Worm (Caenorhabditis elegans) whole organism, midembryonic: Measurements from ENCODE around the gene let-268.
A peak's percentile ranks its signal among the peaks of the same experiment; 100 is the strongest.

ENCODE experiments used
- T22C8.4 ChIP-seq: fragments of 200-800 bp; sonication (Bioruptor generic); IDR thresholded peaks from 2 replicates; pipeline ENCODE4 v1.3.6; 2022; ENCODE audit warnings: missing genetic modification characterization, missing compliant biosample characterization
- cog-1 ChIP-seq: sonication (generic microtip); optimal IDR thresholded peaks from 2 replicates; lab custom pipeline; 2016; ENCODE audit warnings: missing genetic modification characterization, missing compliant biosample characterization
- flt-1 ChIP-seq: fragments of 200-800 bp; sonication (Bioruptor generic); IDR thresholded peaks from 2 replicates; pipeline ENCODE4 v1.3.6; 2022; ENCODE audit warnings: missing genetic modification characterization, missing compliant biosample characterization
- klf-2 ChIP-seq: fragments of 200-800 bp; sonication (Bioruptor generic); conservative IDR thresholded peaks from 2 replicates; pipeline ENCODE4 v1.3.6; 2022; ENCODE audit warnings: missing genetic modification reagents, missing genetic modification characterization, missing compliant biosample characterization
- med-1 ChIP-seq: sonication (generic microtip); optimal IDR thresholded peaks from 2 replicates; lab custom pipeline; 2017; ENCODE audit warnings: missing genetic modification characterization, mild to moderate bottlenecking, missing compliant biosample characterization, antibody characterized with exemption, missing genetic modification reagents; ENCODE audit not compliant: insufficient read depth
- ref-1 ChIP-seq: fragments of 200-800 bp; sonication (Bioruptor generic); conservative IDR thresholded peaks from 2 replicates; pipeline ENCODE4 v1.3.6; 2022; ENCODE audit warnings: missing genetic modification reagents, missing genetic modification characterization, missing compliant biosample characterization
- tab-1 ChIP-seq: fragments of 200-800 bp; sonication (Bioruptor generic); IDR thresholded peaks from 2 replicates; pipeline ENCODE4 v1.3.6; 2022; ENCODE audit warnings: missing genetic modification characterization, missing compliant biosample characterization
- ztf-23 ChIP-seq: fragments of 200-800 bp; sonication (Bioruptor generic); IDR thresholded peaks from 2 replicates; pipeline ENCODE4 v1.3.6; 2022; ENCODE audit warnings: missing genetic modification reagents, missing genetic modification characterization, missing compliant biosample characterization
- ztf-29 ChIP-seq: fragments of 200-800 bp; sonication (Bioruptor generic); IDR thresholded peaks from 2 replicates; pipeline ENCODE4 v1.3.6; 2022; ENCODE audit warnings: missing genetic modification reagents, missing genetic modification characterization, missing compliant biosample characterization

Gene let-268

DNA sequence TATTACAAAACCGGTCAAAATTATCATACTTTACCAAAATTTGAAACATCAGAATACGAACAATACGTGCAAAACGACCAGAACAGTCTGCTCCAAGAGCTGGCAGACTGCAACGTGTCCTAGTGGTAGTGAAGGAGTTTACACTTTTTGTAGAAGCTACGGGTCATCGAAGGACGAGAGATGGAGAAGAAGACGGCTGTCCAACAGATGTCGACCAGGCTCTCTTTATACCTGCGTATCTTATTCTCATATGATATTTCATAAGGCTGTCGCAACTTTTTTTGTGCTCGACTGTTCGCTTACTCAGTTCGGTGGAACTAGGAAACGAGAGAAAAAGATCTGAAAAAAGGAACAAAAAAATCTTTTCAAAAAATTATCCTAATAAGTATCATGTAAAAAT lies at the start of gene let-268:
Gene let-268 (minus strand): TSS at position 182 of the 400 bp plus-strand sequence.
- TF ChIP-seq T22C8.4 (GFP tag; lab: Robert Waterston, UW) (no peak), tab-1 (GFP tag; lab: Robert Waterston, UW) (no peak), ref-1 (GFP tag; lab: Robert Waterston, UW) (no peak), cog-1 (no peak), flt-1 (GFP tag; lab: Robert Waterston, UW) (no peak), klf-2 (GFP tag; lab: Robert Waterston, UW) (no peak)

DNA sequence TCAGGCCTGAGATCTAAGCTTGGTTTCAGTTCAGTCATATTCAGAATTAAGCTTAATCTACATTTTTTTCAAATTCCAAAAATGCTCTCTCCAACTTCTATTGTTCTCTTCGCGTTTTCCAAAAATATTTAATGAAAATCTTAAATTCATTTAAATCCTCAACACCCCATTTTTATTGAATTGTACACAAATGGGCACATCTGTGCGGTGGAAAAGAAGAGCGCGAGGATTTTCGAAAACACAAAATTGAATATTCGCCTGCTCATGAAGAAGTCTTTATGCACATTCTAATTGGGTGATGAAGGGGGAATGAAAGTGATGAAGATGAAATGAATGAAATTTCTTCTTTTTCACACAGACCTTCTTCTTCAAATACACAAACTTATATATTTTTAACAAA lies 44.7 kb upstream of the let-268 start:
- TF ChIP-seq tab-1 (GFP tag; lab: Robert Waterston, UW): no peak

ce11 chrII:10075794-10076193 lies 36.0 kb upstream of the let-268 start:
- no peak for TF ChIP-seq T22C8.4 (GFP tag; lab: Robert Waterston, UW)
- TF ChIP-seq flt-1 (GFP tag; lab: Robert Waterston, UW): peak; percentile 46; the same call in 1 of the 2 replicates

DNA sequence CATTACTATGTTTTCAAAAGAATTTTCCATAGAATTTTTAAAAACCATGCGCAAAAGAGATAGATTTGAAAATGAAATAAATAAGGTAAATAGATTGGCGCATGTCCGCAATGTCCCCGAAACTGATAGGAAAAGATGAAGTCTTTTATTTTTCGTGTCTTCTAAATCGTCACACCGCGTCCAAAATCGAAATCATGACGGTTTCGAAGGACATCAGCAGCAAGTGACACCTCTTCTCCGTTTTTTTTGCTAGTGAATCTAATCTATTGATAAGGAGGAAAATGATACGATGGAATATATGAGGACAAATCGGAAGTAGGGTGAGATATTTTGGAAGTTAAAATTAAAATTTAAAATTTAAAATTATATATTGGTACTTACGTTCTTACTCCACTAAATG lies 34.2 kb upstream of the let-268 start:
- TF ChIP-seq flt-1 (GFP tag; lab: Robert Waterston, UW) (no peak), ztf-23 (GFP tag; lab: Robert Waterston, UW) (no peak), ref-1 (GFP tag; lab: Robert Waterston, UW) (no peak), tab-1 (GFP tag; lab: Robert Waterston, UW) (no peak), cog-1 (no peak), klf-2 (GFP tag; lab: Robert Waterston, UW) (no peak), T22C8.4 (GFP tag; lab: Robert Waterston, UW) (no peak), med-1 (GFP tag; lab: Kevin White, UChicago) (no peak), ztf-29 (GFP tag; lab: Robert Waterston, UW) (no peak)

ce11 chrII:10067817-10068216 lies 28.0 kb upstream of the let-268 start, which contains the start of gene die-1:
die-1 (minus strand) TSS chrII:10067917.
- TF ChIP-seq ref-1 (GFP tag; lab: Robert Waterston, UW): no peak
- no peak for TF ChIP-seq ztf-23 (GFP tag; lab: Robert Waterston, UW)
- no peak for TF ChIP-seq T22C8.4 (GFP tag; lab: Robert Waterston, UW)
- TF ChIP-seq flt-1 (GFP tag; lab: Robert Waterston, UW): no peak
- no peak for TF ChIP-seq cog-1
- TF ChIP-seq ztf-29 (GFP tag; lab: Robert Waterston, UW): no peak
- TF ChIP-seq med-1 (GFP tag; lab: Kevin White, UChicago): no peak
- TF ChIP-seq tab-1 (GFP tag; lab: Robert Waterston, UW): no peak
- no peak for TF ChIP-seq klf-2 (GFP tag; lab: Robert Waterston, UW)

DNA sequence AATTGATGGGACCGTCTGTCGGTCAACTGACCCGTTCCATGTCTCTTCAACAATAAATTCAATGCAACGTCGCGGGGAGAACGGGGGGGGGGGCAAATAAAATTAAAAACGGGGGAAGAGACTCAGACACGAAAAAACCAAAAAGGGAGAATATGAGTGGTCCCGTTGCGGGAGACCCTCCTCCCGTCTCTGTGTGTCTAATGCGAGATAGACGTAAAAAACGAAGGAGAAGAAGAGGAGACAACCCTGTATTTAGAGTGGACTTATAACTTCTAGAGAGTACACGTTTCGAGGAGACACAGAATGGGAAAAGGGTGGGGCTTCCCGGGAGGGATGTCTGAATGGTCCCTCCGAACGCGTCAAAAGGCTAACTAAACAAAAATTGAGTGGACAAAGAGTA lies 25.7 kb upstream of the let-268 start:
- no peak for TF ChIP-seq klf-2 (GFP tag; lab: Robert Waterston, UW)
- peak; percentile 41 for TF ChIP-seq cog-1
- TF ChIP-seq tab-1 (GFP tag; lab: Robert Waterston, UW): peak; percentile 36; the same call in 1 of the 2 replicates
- TF ChIP-seq ztf-29 (GFP tag; lab: Robert Waterston, UW): 0 out of 2 replicates have a peak, but pooled peaks have one; percentile 22
- TF ChIP-seq ztf-23 (GFP tag; lab: Robert Waterston, UW): peak; percentile 46; the same call in 1 of the 2 replicates
- TF ChIP-seq flt-1 (GFP tag; lab: Robert Waterston, UW): peak; percentile 69; the same call in 1 of the 2 replicates

- no peak for TF ChIP-seq klf-2 (GFP tag; lab: Robert Waterston, UW)
- no peak for TF ChIP-seq T22C8.4 (GFP tag; lab: Robert Waterston, UW)
- TF ChIP-seq flt-1 (GFP tag; lab: Robert Waterston, UW): no peak
- TF ChIP-seq med-1 (GFP tag; lab: Kevin White, UChicago): no peak
- TF ChIP-seq ref-1 (GFP tag; lab: Robert Waterston, UW): no peak
- TF ChIP-seq tab-1 (GFP tag; lab: Robert Waterston, UW): no peak
- no peak for TF ChIP-seq ztf-29 (GFP tag; lab: Robert Waterston, UW)
- TF ChIP-seq cog-1: no peak
- TF ChIP-seq ztf-23 (GFP tag; lab: Robert Waterston, UW): no peak
These were observed 20.7 kb upstream of the let-268 start, which contains the start of gene stg-1 for ce11 chrII:10060508-10060907. stg-1 (minus strand) TSS chrII:10060660.

ce11 chrII:10056545-10057038 lies 16.8 kb upstream of the let-268 start, which contains the start of gene C18D1.2:
C18D1.2 (plus strand) TSS chrII:10056988.
- no peak for TF ChIP-seq ztf-23 (GFP tag; lab: Robert Waterston, UW)
- no peak for TF ChIP-seq T22C8.4 (GFP tag; lab: Robert Waterston, UW)
- TF ChIP-seq cog-1: no peak
- TF ChIP-seq klf-2 (GFP tag; lab: Robert Waterston, UW): no peak
- no peak for TF ChIP-seq ref-1 (GFP tag; lab: Robert Waterston, UW)
- TF ChIP-seq med-1 (GFP tag; lab: Kevin White, UChicago): no peak
- TF ChIP-seq ztf-29 (GFP tag; lab: Robert Waterston, UW): no peak
- no peak for TF ChIP-seq tab-1 (GFP tag; lab: Robert Waterston, UW)

- no peak for TF ChIP-seq cog-1
- no peak for TF ChIP-seq ref-1 (GFP tag; lab: Robert Waterston, UW)
- TF ChIP-seq T22C8.4 (GFP tag; lab: Robert Waterston, UW): no peak
- TF ChIP-seq flt-1 (GFP tag; lab: Robert Waterston, UW): no peak
- no peak for TF ChIP-seq med-1 (GFP tag; lab: Kevin White, UChicago)
- TF ChIP-seq ztf-23 (GFP tag; lab: Robert Waterston, UW): no peak
- no peak for TF ChIP-seq ztf-29 (GFP tag; lab: Robert Waterston, UW)
- TF ChIP-seq tab-1 (GFP tag; lab: Robert Waterston, UW): no peak
- TF ChIP-seq klf-2 (GFP tag; lab: Robert Waterston, UW): no peak
These were observed 11.7 kb upstream of the let-268 start for ce11 chrII:10051485-10051884.

ce11 chrII:10048568-10048967 lies 8.8 kb upstream of the let-268 start, which contains the start of gene flp-4:
flp-4 (plus strand) TSS chrII:10048868.
- TF ChIP-seq flt-1 (GFP tag; lab: Robert Waterston, UW) (no peak), ztf-23 (GFP tag; lab: Robert Waterston, UW) (no peak), ztf-29 (GFP tag; lab: Robert Waterston, UW) (no peak), tab-1 (GFP tag; lab: Robert Waterston, UW) (no peak), T22C8.4 (GFP tag; lab: Robert Waterston, UW) (no peak), klf-2 (GFP tag; lab: Robert Waterston, UW) (no peak), med-1 (GFP tag; lab: Kevin White, UChicago) (no peak), ref-1 (GFP tag; lab: Robert Waterston, UW) (no peak), cog-1 (no peak)
